Fruit fly (Drosophila melanogaster) whole organism, prepupa: ENCODE results near the gene CG13458.
A peak's percentile ranks its signal among the peaks of the same experiment; 100 is the strongest.

Source experiments
- Blimp-1 ChIP-seq: fragments of 200-800 bp; sonication (Bioruptor generic); optimal IDR thresholded peaks from 3 replicates; lab custom pipeline; 2017; ENCODE audit warnings: missing biosample characterization, missing genetic modification characterization, mild to moderate bottlenecking, moderate library complexity, missing genetic modification reagents
- CG10631 ChIP-seq: fragments of 200-800 bp; sonication (Bioruptor generic); optimal IDR thresholded peaks from 2 replicates; lab custom pipeline; 2016; ENCODE audit warnings: missing biosample characterization, missing genetic modification characterization
- CG10669 ChIP-seq: fragments of 200-800 bp; sonication (Bioruptor generic); optimal IDR thresholded peaks from 3 replicates; lab custom pipeline; 2018; ENCODE audit warnings: missing biosample characterization, mild to moderate bottlenecking, missing genetic modification characterization, moderate library complexity
- CG11294 ChIP-seq: fragments of 200-800 bp; sonication (Bioruptor generic); IDR thresholded peaks from 2 replicates; pipeline ENCODE4 v1.3.6; 2022; ENCODE audit warnings: missing biosample characterization, missing genetic modification characterization
- CG15336 ChIP-seq: fragments of 200-800 bp; sonication (Bioruptor generic); IDR thresholded peaks from 2 replicates; pipeline ENCODE4 v1.3.6; 2022; ENCODE audit warnings: missing biosample characterization, missing genetic modification characterization
- CG1621 ChIP-seq: fragments of 200-800 bp; sonication (Bioruptor generic); optimal IDR thresholded peaks from 3 replicates; lab custom pipeline; 2018; ENCODE audit warnings: missing biosample characterization, mild to moderate bottlenecking, missing genetic modification characterization
- CG3032 ChIP-seq: fragments of 200-800 bp; optimal IDR thresholded peaks from 2 replicates; lab custom pipeline; 2019; ENCODE audit warnings: missing biosample characterization, mild to moderate bottlenecking, missing genetic modification characterization, moderate library complexity
- CG31627 ChIP-seq: fragments of 200-800 bp; sonication (Bioruptor generic); optimal IDR thresholded peaks from 3 replicates; lab custom pipeline; 2016; ENCODE audit warnings: missing biosample characterization, missing genetic modification characterization
- CG32006 ChIP-seq: fragments of 200-800 bp; sonication (Bioruptor generic); optimal IDR thresholded peaks from 3 replicates; lab custom pipeline; 2017; ENCODE audit warnings: missing biosample characterization, mild to moderate bottlenecking, missing genetic modification characterization
- CG4318 ChIP-seq: fragments of 200-800 bp; sonication (Bioruptor generic); optimal IDR thresholded peaks from 3 replicates; lab custom pipeline; 2017; ENCODE audit warnings: missing biosample characterization, mild to moderate bottlenecking, missing genetic modification characterization
- CG6792 ChIP-seq: fragments of 200-800 bp; sonication (Bioruptor generic); optimal IDR thresholded peaks from 3 replicates; lab custom pipeline; 2016; ENCODE audit warnings: missing biosample characterization, missing genetic modification characterization
- CG6854 ChIP-seq: fragments of 200-800 bp; sonication (Bioruptor generic); optimal IDR thresholded peaks from 2 replicates; lab custom pipeline; 2017; ENCODE audit warnings: missing biosample characterization, mild to moderate bottlenecking, missing genetic modification characterization
- CG7368 ChIP-seq: fragments of 200-800 bp; sonication (Bioruptor generic); optimal IDR thresholded peaks from 3 replicates; lab custom pipeline; 2016; ENCODE audit warnings: missing biosample characterization, missing genetic modification characterization
- CG8119 ChIP-seq: fragments of 200-800 bp; sonication (Bioruptor generic); IDR thresholded peaks from 3 replicates; pipeline ENCODE4 v1.3.6; 2022; ENCODE audit warnings: missing biosample characterization, missing genetic modification characterization
- CG8632 ChIP-seq: fragments of 200-800 bp; sonication (Bioruptor generic); optimal IDR thresholded peaks from 3 replicates; lab custom pipeline; 2016; ENCODE audit warnings: missing biosample characterization, missing genetic modification characterization
- CG9139 ChIP-seq: fragments of 200-800 bp; sonication (Bioruptor generic); optimal IDR thresholded peaks from 3 replicates; lab custom pipeline; 2017; ENCODE audit warnings: missing biosample characterization, mild to moderate bottlenecking, missing genetic modification characterization
- Eip75B ChIP-seq: fragments of 200-800 bp; sonication (Bioruptor generic); optimal IDR thresholded peaks from 3 replicates; lab custom pipeline; 2016; ENCODE audit warnings: missing biosample characterization, missing genetic modification characterization
- Eip78C ChIP-seq: fragments of 200-800 bp; sonication (Bioruptor generic); peaks from one replicate; lab custom pipeline; 2016; ENCODE audit warnings: missing biosample characterization, missing genetic modification characterization
- Gug ChIP-seq: fragments of 200-800 bp; sonication (Bioruptor generic); IDR thresholded peaks from 2 replicates; pipeline ENCODE4 v1.3.6; 2022; ENCODE audit warnings: missing biosample characterization, missing genetic modification characterization
- Hr38 ChIP-seq: sonication (Bioruptor generic); optimal IDR thresholded peaks from 2 replicates; lab custom pipeline; 2016; ENCODE audit warnings: missing biosample characterization, missing genetic modification characterization
- Hr39 ChIP-seq: fragments of 200-800 bp; sonication (Bioruptor generic); optimal IDR thresholded peaks from 2 replicates; lab custom pipeline; 2016; ENCODE audit warnings: missing biosample characterization, missing genetic modification characterization
- Lpt ChIP-seq: fragments of 200-800 bp; sonication (Bioruptor generic); optimal IDR thresholded peaks from 3 replicates; lab custom pipeline; 2016; ENCODE audit warnings: missing biosample characterization, missing genetic modification characterization
- Smox ChIP-seq: fragments of 200-800 bp; sonication (Bioruptor generic); optimal IDR thresholded peaks from 3 replicates; lab custom pipeline; 2016; ENCODE audit warnings: missing biosample characterization, missing genetic modification characterization
- Sox102F ChIP-seq: fragments of 200-800 bp; sonication (Bioruptor generic); optimal IDR thresholded peaks from 2 replicates; lab custom pipeline; 2016; ENCODE audit warnings: missing biosample characterization, mild to moderate bottlenecking, missing genetic modification characterization
- Sox14 ChIP-seq: fragments of 200-800 bp; sonication (Bioruptor generic); optimal IDR thresholded peaks from 3 replicates; lab custom pipeline; 2016; ENCODE audit warnings: missing biosample characterization, missing genetic modification characterization
- achi ChIP-seq: fragments of 200-800 bp; sonication (Bioruptor generic); optimal IDR thresholded peaks from 3 replicates; lab custom pipeline; 2016; ENCODE audit warnings: missing biosample characterization, missing genetic modification characterization
- acj6 ChIP-seq: fragments of 200-800 bp; sonication (Bioruptor generic); optimal IDR thresholded peaks from 3 replicates; lab custom pipeline; 2016; ENCODE audit warnings: missing biosample characterization, missing genetic modification characterization
- cyc ChIP-seq: fragments of 200-800 bp; sonication (Bioruptor generic); optimal IDR thresholded peaks from 3 replicates; lab custom pipeline; 2016; ENCODE audit warnings: missing biosample characterization, missing genetic modification characterization
- dac ChIP-seq: fragments of 200-800 bp; sonication (Bioruptor generic); optimal IDR thresholded peaks from 2 replicates; lab custom pipeline; 2017; ENCODE audit warnings: missing biosample characterization, mild to moderate bottlenecking, missing genetic modification characterization
- dsx ChIP-seq: fragments of 200-800 bp; optimal IDR thresholded peaks from 3 replicates; lab custom pipeline; 2019; ENCODE audit warnings: missing biosample characterization, mild to moderate bottlenecking, missing genetic modification characterization, moderate library complexity; ENCODE audit not compliant: poor library complexity, severe bottlenecking
- esn ChIP-seq: fragments of 200-800 bp; sonication (Bioruptor generic); optimal IDR thresholded peaks from 2 replicates; lab custom pipeline; 2016; ENCODE audit warnings: missing biosample characterization, mild to moderate bottlenecking, missing genetic modification characterization, moderate library complexity
- fd59A ChIP-seq: fragments of 200-800 bp; sonication (Bioruptor generic); optimal IDR thresholded peaks from 2 replicates; lab custom pipeline; 2017; ENCODE audit warnings: missing biosample characterization, mild to moderate bottlenecking, missing genetic modification characterization, missing genetic modification reagents
- fkh ChIP-seq: fragments of 200-800 bp; sonication (Bioruptor generic); optimal IDR thresholded peaks from 3 replicates; lab custom pipeline; 2017; ENCODE audit warnings: missing biosample characterization, mild to moderate bottlenecking, missing genetic modification characterization, moderate library complexity
- lz ChIP-seq: fragments of 200-800 bp; sonication (Bioruptor generic); optimal IDR thresholded peaks from 3 replicates; lab custom pipeline; 2016; ENCODE audit warnings: missing biosample characterization, missing genetic modification characterization
- net ChIP-seq: fragments of 200-800 bp; sonication (Bioruptor generic); optimal IDR thresholded peaks from 3 replicates; lab custom pipeline; 2016; ENCODE audit warnings: missing biosample characterization, missing genetic modification characterization
- pdm3 ChIP-seq: fragments of 200-800 bp; sonication (Bioruptor generic); optimal IDR thresholded peaks from 3 replicates; lab custom pipeline; 2016; ENCODE audit warnings: missing biosample characterization, missing genetic modification characterization
- salr ChIP-seq, 2 experiments: fragments of 200-800 bp; sonication (Bioruptor generic); optimal IDR thresholded peaks; 3 replicates each; lab custom pipeline; 2016 to 2018; ENCODE audit warnings: missing biosample characterization in 2 of 2, missing genetic modification characterization in 2 of 2, mild to moderate bottlenecking in 1 of 2
- spab ChIP-seq: fragments of 200-800 bp; sonication (Bioruptor generic); optimal IDR thresholded peaks from 2 replicates; lab custom pipeline; 2017; ENCODE audit warnings: missing biosample characterization, mild to moderate bottlenecking, missing genetic modification characterization, missing genetic modification reagents
- ss ChIP-seq, 2 experiments: fragments of 200-800 bp; sonication (Bioruptor generic); optimal IDR thresholded peaks; 2 replicates in 1 of 2; 3 replicates in 1 of 2; lab custom pipeline; 2017 to 2018; ENCODE audit warnings: mild to moderate bottlenecking in 2 of 2, missing biosample characterization in 2 of 2, missing genetic modification characterization in 2 of 2, moderate library complexity in 1 of 2
- svp ChIP-seq: fragments of 200-800 bp; sonication (Bioruptor generic); peaks from one replicate; lab custom pipeline; 2016; ENCODE audit warnings: missing biosample characterization, missing genetic modification characterization
- topi ChIP-seq: fragments of 200-800 bp; sonication (Bioruptor generic); optimal IDR thresholded peaks from 3 replicates; lab custom pipeline; 2016; ENCODE audit warnings: missing biosample characterization, missing genetic modification characterization

CG13458 gene

DNA sequence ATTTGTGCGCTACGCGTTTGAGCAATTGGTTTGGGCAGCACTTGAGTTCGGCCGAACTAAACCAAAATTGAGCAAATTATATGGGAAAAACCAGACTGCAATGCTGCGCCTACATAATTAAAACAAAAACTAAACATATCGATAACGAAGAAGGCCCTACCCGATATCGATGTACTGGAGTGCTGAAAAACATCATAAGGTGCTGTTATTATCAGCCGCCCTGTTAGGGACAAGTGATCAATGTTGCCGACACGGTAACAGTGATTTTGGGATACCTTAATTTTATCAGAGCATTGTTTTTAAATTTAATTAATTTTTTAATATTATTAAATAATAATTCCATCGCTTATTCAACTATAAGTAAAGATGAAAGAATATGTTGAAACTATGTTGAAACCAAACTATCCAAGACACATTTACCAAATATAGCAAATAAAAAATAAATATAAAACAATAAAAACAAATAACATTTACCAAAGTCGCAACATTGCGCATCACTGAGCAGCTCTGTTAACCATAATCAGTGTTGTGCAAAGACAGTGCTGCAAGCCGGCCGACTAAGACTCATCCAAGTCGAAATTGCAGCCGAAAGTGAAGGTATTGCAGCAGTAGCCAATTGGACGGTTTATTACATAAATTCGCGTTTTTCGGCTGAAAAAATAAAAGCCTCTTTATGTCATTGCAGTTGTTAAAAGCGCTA lies 18.6 kb upstream of the CG13458 start, which contains the start of the genes sstn, Plp and GlyRS (continued):
- TF ChIP-seq pdm3 (GFP tag; lab: Kevin White, UChicago): peak; percentile 29
- TF ChIP-seq achi (GFP tag; lab: Kevin White, UChicago): peak; percentile 33
- TF ChIP-seq CG10669 (GFP tag; lab: Kevin White, UChicago): no peak
- peak; percentile 45 for TF ChIP-seq CG32006 (GFP tag; lab: Kevin White, UChicago)
- TF ChIP-seq esn (GFP tag; lab: Kevin White, UChicago): peak; percentile 20
- no peak for TF ChIP-seq topi (GFP tag; lab: Kevin White, UChicago)
- peak; percentile 41 for TF ChIP-seq dsx (GFP tag; lab: Kevin White, UChicago)
- peak; percentile 33 for TF ChIP-seq Blimp-1 (GFP tag; lab: Kevin White, UChicago)
- TF ChIP-seq Hr39: no peak
- no peak for TF ChIP-seq Gug
- peak; percentile 0 for TF ChIP-seq lz (GFP tag; lab: Kevin White, UChicago)
- TF ChIP-seq Hr38 (GFP tag; lab: Kevin White, UChicago): no peak
- peak; percentile 12 for TF ChIP-seq Eip75B (GFP tag; lab: Kevin White, UChicago)
- TF ChIP-seq fkh: no peak
- peak; percentile 17 for TF ChIP-seq fd59A (GFP tag; lab: Kevin White, UChicago)
- TF ChIP-seq, all 60 proteins: peak for 28

DNA sequence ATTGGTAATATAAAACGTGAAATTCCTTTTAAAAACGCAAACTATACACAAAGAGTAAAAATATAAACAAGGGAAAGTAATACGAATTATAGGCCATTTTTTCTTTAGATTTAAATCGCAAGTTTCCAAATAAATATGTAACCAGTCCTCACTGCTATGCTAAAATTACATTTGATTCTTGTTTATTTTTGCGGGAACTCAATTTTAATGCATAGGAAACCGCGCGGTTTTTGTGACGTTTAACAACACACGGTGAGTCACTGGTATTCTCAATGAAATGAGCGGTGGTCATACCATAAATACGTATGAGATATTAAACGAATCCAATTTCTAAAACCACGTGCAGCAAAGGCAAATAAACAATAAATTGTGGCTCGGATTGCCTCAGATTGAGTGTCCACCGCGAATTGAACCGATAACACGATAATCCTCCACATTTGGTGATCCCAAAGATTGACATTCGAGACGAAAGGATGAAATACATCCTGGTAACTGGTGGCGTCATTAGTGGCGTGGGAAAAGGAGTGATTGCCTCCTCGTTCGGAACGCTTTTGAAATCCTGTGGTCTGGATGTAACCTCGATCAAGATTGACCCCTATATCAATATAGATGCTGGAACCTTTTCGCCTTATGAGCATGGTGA lies 15.4 kb upstream of the CG13458 start, which contains the start of gene Ctps:
TSS of gene Ctps (plus strand) at position 37 of the 643 bp plus-strand sequence.
- TF ChIP-seq Sox102F (GFP tag; lab: Kevin White, UChicago) (no peak), CG31627 (no peak), Eip78C (GFP tag; lab: Kevin White, UChicago) (peak; percentile 34), esn (GFP tag; lab: Kevin White, UChicago) (peak; percentile 37), CG6854 (peak; percentile 18), dsx (GFP tag; lab: Kevin White, UChicago) (no peak), achi (GFP tag; lab: Kevin White, UChicago) (no peak), CG9139 (GFP tag; lab: Kevin White, UChicago) (no peak), Eip75B (GFP tag; lab: Kevin White, UChicago) (no peak), Smox (GFP tag; lab: Kevin White, UChicago) (no peak), svp (GFP tag; lab: Kevin White, UChicago) (no peak), CG11294 (GFP tag; lab: Robert Waterston, UW) (no peak), CG32006 (GFP tag; lab: Kevin White, UChicago) (no peak), Lpt (GFP tag; lab: Kevin White, UChicago) (no peak), CG10631 (GFP tag; lab: Kevin White, UChicago) (peak; percentile 29), lz (GFP tag; lab: Kevin White, UChicago) (peak; percentile 30), topi (GFP tag; lab: Kevin White, UChicago) (peak; percentile 18), CG7368 (GFP tag; lab: Kevin White, UChicago) (no peak), cyc (GFP tag; lab: Kevin White, UChicago) (no peak), Hr39 (no peak), CG15336 (GFP tag; lab: Robert Waterston, UW) (0 out of 2 replicates have a peak, but pooled peaks have one; percentile 18), CG1621 (tag; lab: Kevin White, UChicago) (no peak), fkh (peak; percentile 63), CG8632 (GFP tag; lab: Kevin White, UChicago) (no peak), CG3032 (tag; lab: Kevin White, UChicago) (no peak), salr (GFP tag; optimal IDR thresholded peaks at IDR 0.05; lab: Kevin White, UChicago) (no peak), Hr38 (GFP tag; lab: Kevin White, UChicago) (no peak), CG8119 (GFP tag; lab: Robert Waterston, UW) (no peak), pdm3 (GFP tag; lab: Kevin White, UChicago) (peak; percentile 6), Blimp-1 (GFP tag; lab: Kevin White, UChicago) (no peak), Sox14 (peak; percentile 8), dac (GFP tag; lab: Kevin White, UChicago) (no peak), CG4318 (GFP tag; lab: Kevin White, UChicago) (no peak), net (GFP tag; lab: Kevin White, UChicago) (no peak), acj6 (GFP tag; lab: Kevin White, UChicago) (no peak), spab (GFP tag; lab: Kevin White, UChicago) (no peak), ss (GFP tag; optimal IDR thresholded peaks at IDR 0.05; lab: Kevin White, UChicago) (no peak), CG6792 (GFP tag; lab: Kevin White, UChicago) (no peak)
